Fruit fly (Drosophila melanogaster) Kc167 (cell line): Measurements from ENCODE around the gene Atac1.

Experiments used
- Myc ChIP-seq: fragments of >200 bp; optimal IDR thresholded peaks from 2 replicates; lab custom pipeline; 2017; ENCODE audit warnings: missing external identifiers
- h ChIP-seq: fragments of >200 bp; optimal IDR thresholded peaks from 3 replicates; lab custom pipeline; 2018; ENCODE audit warnings: missing external identifiers
- insv ChIP-seq: fragments of >200 bp; optimal IDR thresholded peaks from 3 replicates; lab custom pipeline; 2018; ENCODE audit warnings: missing external identifiers
- psq ChIP-seq: fragments of >200 bp; optimal IDR thresholded peaks from 2 replicates; lab custom pipeline; 2017; ENCODE audit warnings: missing external identifiers

- TF ChIP-seq psq (no peak), Myc (lab: Kevin White, UChicago) (no peak), h (lab: Kevin White, UChicago) (no peak), insv (lab: Kevin White, UChicago) (no peak)
Measured at dm6 chr2L:7007564-7007963, 47.4 kb upstream of the Atac1 start.
